Fruit fly (Drosophila melanogaster): ENCODE results near the gene Drice.

Drice gene

dm6 chr3R:29829228-29829786, 29.8 kb downstream of the Drice start:
- TF ChIP-seq CG17801 (GFP tag; optimal IDR thresholded peaks at IDR 0.05; ENCODE audit: partially characterized antibody) = no peak

- TF ChIP-seq CG17801 (GFP tag; optimal IDR thresholded peaks at IDR 0.05; ENCODE audit: partially characterized antibody) = no peak
These were observed 31.5 kb downstream of the Drice start for dm6 chr3R:29830925-29831324.

dm6 chr3R:29834759-29835709, 35.6 kb downstream of the Drice start, which contains the start of gene Atg16:
Atg16 (minus strand) TSS chr3R:29835101.
- TF ChIP-seq CG17801 (GFP tag; optimal IDR thresholded peaks at IDR 0.05; ENCODE audit: partially characterized antibody) = no peak

- TF ChIP-seq CG17801 (GFP tag; optimal IDR thresholded peaks at IDR 0.05; ENCODE audit: partially characterized antibody) = no peak
These were observed 36.2 kb downstream of the Drice start, which contains the start of gene Prtl99C for dm6 chr3R:29835710-29836049. Prtl99C (plus strand) TSS chr3R:29835950.

- no peak for TF ChIP-seq CG17801 (GFP tag; optimal IDR thresholded peaks at IDR 0.05; ENCODE audit: partially characterized antibody)
These were observed 36.7 kb downstream of the Drice start, which contains the start of gene CG42592 for dm6 chr3R:29836188-29836587. CG42592 (minus strand) TSS chr3R:29836288.

dm6 chr3R:29837771-29838170, 38.3 kb downstream of the Drice start:
- no peak for TF ChIP-seq CG17801 (GFP tag; optimal IDR thresholded peaks at IDR 0.05; ENCODE audit: partially characterized antibody)

dm6 chr3R:29838751-29839150, 39.3 kb downstream of the Drice start:
- no peak for TF ChIP-seq CG17801 (GFP tag; optimal IDR thresholded peaks at IDR 0.05; ENCODE audit: partially characterized antibody)

- peak; percentile 3 for TF ChIP-seq CG17801 (GFP tag; optimal IDR thresholded peaks at IDR 0.05; ENCODE audit: partially characterized antibody)
These were observed 40.4 kb downstream of the Drice start for dm6 chr3R:29839707-29840311.

- TF ChIP-seq CG17801 (GFP tag; optimal IDR thresholded peaks at IDR 0.05; ENCODE audit: partially characterized antibody) = no peak
These were observed 41.9 kb downstream of the Drice start, which contains the start of gene Cad99C for dm6 chr3R:29841293-29841791. Cad99C (plus strand) TSS chr3R:29841657.

- no peak for TF ChIP-seq CG17801 (GFP tag; optimal IDR thresholded peaks at IDR 0.05; ENCODE audit: partially characterized antibody)
These were observed 47.7 kb downstream of the Drice start for dm6 chr3R:29847126-29847525.

Measured in ovary, adult (tissue).